Fruit fly (Drosophila melanogaster) whole organism, adult: ENCODE results near the gene mRpL11.

Source experiments
- CG11617 ChIP-seq: fragments of 200-800 bp; sonication (Bioruptor generic); optimal IDR thresholded peaks from 2 replicates; lab custom pipeline; 2017; ENCODE audit warnings: mild to moderate bottlenecking, missing biosample characterization, missing genetic modification reagents, missing genetic modification characterization
- CG12768 ChIP-seq: fragments of 200-800 bp; sonication (Bioruptor generic); optimal IDR thresholded peaks from 2 replicates; lab custom pipeline; 2017; ENCODE audit warnings: missing biosample characterization, missing genetic modification characterization, mild to moderate bottlenecking, moderate library complexity, missing genetic modification reagents
- CG1620 ChIP-seq: fragments of 200-800 bp; sonication (Bioruptor generic); optimal IDR thresholded peaks from 2 replicates; lab custom pipeline; 2016; ENCODE audit warnings: missing biosample characterization, missing genetic modification characterization
- CG33017 ChIP-seq: fragments of 200-800 bp; sonication (Bioruptor generic); optimal IDR thresholded peaks from 2 replicates; lab custom pipeline; 2018; ENCODE audit warnings: missing biosample characterization, mild to moderate bottlenecking, missing genetic modification characterization, moderate library complexity
- CG7101 ChIP-seq: fragments of 200-800 bp; sonication (Bioruptor generic); optimal IDR thresholded peaks from 2 replicates; lab custom pipeline; 2018; ENCODE audit warnings: missing biosample characterization, mild to moderate bottlenecking, missing genetic modification characterization, moderate library complexity
- Crg-1 ChIP-seq: fragments of 200-800 bp; sonication (Bioruptor generic); optimal IDR thresholded peaks from 2 replicates; lab custom pipeline; 2016; ENCODE audit warnings: missing biosample characterization, missing genetic modification characterization
- Hr96 ChIP-seq: fragments of 200-800 bp; sonication (Bioruptor generic); optimal IDR thresholded peaks from 2 replicates; lab custom pipeline; 2016; ENCODE audit warnings: missing biosample characterization, missing genetic modification characterization
- Mnt ChIP-seq: fragments of 200-800 bp; sonication (Bioruptor generic); optimal IDR thresholded peaks from 2 replicates; lab custom pipeline; 2016; ENCODE audit warnings: missing biosample characterization, mild to moderate bottlenecking, missing genetic modification characterization
- bab1 ChIP-seq: fragments of 200-800 bp; sonication (Bioruptor generic); optimal IDR thresholded peaks from 3 replicates; lab custom pipeline; 2019; ENCODE audit warnings: missing biosample characterization, mild to moderate bottlenecking, missing genetic modification characterization, moderate library complexity
- cic ChIP-seq: fragments of 200-800 bp; sonication (Bioruptor generic); optimal IDR thresholded peaks from 2 replicates; lab custom pipeline; 2017; ENCODE audit warnings: missing biosample characterization, mild to moderate bottlenecking, missing genetic modification characterization, moderate library complexity
- cnc ChIP-seq, 2 experiments: fragments of >200 bp; optimal IDR thresholded peaks; 2 replicates each; lab custom pipeline; 2017
- kay ChIP-seq: fragments of 200-800 bp; sonication (Bioruptor generic); peaks from one replicate; lab custom pipeline; 2016; ENCODE audit warnings: missing biosample characterization, missing genetic modification characterization, borderline replicate concordance
- pad ChIP-seq: fragments of 200-800 bp; sonication (Bioruptor generic); optimal IDR thresholded peaks from 3 replicates; lab custom pipeline; 2017; ENCODE audit warnings: missing biosample characterization, missing genetic modification characterization, mild to moderate bottlenecking, moderate library complexity, missing genetic modification reagents
- tj ChIP-seq: fragments of 200-800 bp; sonication (Bioruptor generic); optimal IDR thresholded peaks from 3 replicates; lab custom pipeline; 2017; ENCODE audit warnings: missing biosample characterization, mild to moderate bottlenecking, missing genetic modification characterization, moderate library complexity

- TF ChIP-seq CG33017 (tag; lab: Kevin White, UChicago) = no peak
- TF ChIP-seq Mnt = no peak
- TF ChIP-seq cic (GFP tag; lab: Kevin White, UChicago) = no peak
- no peak for TF ChIP-seq CG1620 (GFP tag; lab: Kevin White, UChicago)
- TF ChIP-seq bab1 (GFP tag; lab: Kevin White, UChicago) = no peak
- TF ChIP-seq CG11617 (GFP tag; lab: Kevin White, UChicago) = no peak
- no peak for TF ChIP-seq tj (GFP tag; lab: Kevin White, UChicago)
- TF ChIP-seq Hr96 = no peak
- TF ChIP-seq cnc (optimal IDR thresholded peaks at IDR 0.05; lab: Kevin White, UChicago) = no peak
- TF ChIP-seq CG12768 (GFP tag; lab: Kevin White, UChicago) = no peak
- TF ChIP-seq CG7101 = no peak
- no peak for TF ChIP-seq Crg-1 (GFP tag; lab: Kevin White, UChicago)
- no peak for TF ChIP-seq pad (GFP tag; lab: Kevin White, UChicago)
- no peak for TF ChIP-seq kay (GFP tag; lab: Kevin White, UChicago)
These were observed 5.1 kb downstream of the mRpL11 start, which contains the start of gene CG34273 for dm6 chr3R:14516742-14517141.
